Fruit fly (Drosophila melanogaster): Measurements from ENCODE around the gene CG5435.

Gene CG5435

dm6 chr2L:12434535-12434938 is 3.8 kb upstream of the CG5435 start, which contains the start of gene SC35:
Gene SC35 (minus strand): TSS chr2L:12434665.
- TF ChIP-seq CG4496 (GFP tag; IDR thresholded peaks at IDR 0.05), result peak; percentile 55; the same call in 2 of the 3 replicates
- TF ChIP-seq CG34367 (tag; optimal IDR thresholded peaks at IDR 0.05), result no peak
- TF ChIP-seq EcR (GFP tag; optimal IDR thresholded peaks at IDR 0.05), result peak; percentile 54

dm6 chr2L:12433712-12434534 is 3.2 kb upstream of the CG5435 start, which contains the start of gene eRF3:
Gene eRF3 (plus strand): TSS chr2L:12434452.
- TF ChIP-seq CG14655 (GFP tag; optimal IDR thresholded peaks at IDR 0.05) (no peak), CG10348 (GFP tag; IDR thresholded peaks at IDR 0.05) (peak; percentile 24; the same call in 1 of the 2 replicates), CG13204 (GFP tag; optimal IDR thresholded peaks at IDR 0.05) (no peak), fd96Ca (GFP tag; IDR thresholded peaks at IDR 0.05) (peak; percentile 10; the same call in 2 of the 3 replicates), CG9948 (tag; optimal IDR thresholded peaks at IDR 0.05) (peak; percentile 64), Snoo (tag; optimal IDR thresholded peaks at IDR 0.05) (peak; percentile 46), Pif1A (GFP tag; optimal IDR thresholded peaks at IDR 0.05) (no peak), CG12605 (GFP tag; IDR thresholded peaks at IDR 0.05) (peak; percentile 13), CG8301 (tag; optimal IDR thresholded peaks at IDR 0.05) (peak; percentile 33), EcR (GFP tag; optimal IDR thresholded peaks at IDR 0.05) (no peak), CG32121 (GFP tag; IDR thresholded peaks at IDR 0.05) (peak; percentile 56), Ets98B (GFP tag; IDR thresholded peaks at IDR 0.05) (peak; percentile 59; the same call in 1 of the 2 replicates), gl (tag; optimal IDR thresholded peaks at IDR 0.05) (no peak), Pif1B (GFP tag; optimal IDR thresholded peaks at IDR 0.05) (peak; percentile 22), CG17806 (tag; optimal IDR thresholded peaks at IDR 0.05) (peak; percentile 56), CG34367 (tag; optimal IDR thresholded peaks at IDR 0.05) (peak; percentile 56), CG8159 (tag; optimal IDR thresholded peaks at IDR 0.05) (peak; percentile 78), CG4496 (GFP tag; IDR thresholded peaks at IDR 0.05) (0 out of 3 replicates have a peak, but pooled peaks have one; percentile 25), CG15710 (tag; optimal IDR thresholded peaks at IDR 0.05) (peak; percentile 73), rn (GFP tag; IDR thresholded peaks at IDR 0.05) (no peak; the same call in 1 of the 2 replicates), D1 (tag; optimal IDR thresholded peaks at IDR 0.05) (no peak)

- peak; percentile 54; the same call in 1 of the 2 replicates for TF ChIP-seq CG32121 (GFP tag; IDR thresholded peaks at IDR 0.05)
- TF ChIP-seq CG10348 (GFP tag; IDR thresholded peaks at IDR 0.05), result no peak
- TF ChIP-seq CG34367 (tag; optimal IDR thresholded peaks at IDR 0.05), result peak; percentile 27
- TF ChIP-seq CG15710 (tag; optimal IDR thresholded peaks at IDR 0.05), result peak; percentile 66
- peak; percentile 55 for TF ChIP-seq Snoo (tag; optimal IDR thresholded peaks at IDR 0.05)
- peak; percentile 44 for TF ChIP-seq Pif1A (GFP tag; optimal IDR thresholded peaks at IDR 0.05)
- TF ChIP-seq CG17806 (tag; optimal IDR thresholded peaks at IDR 0.05), result peak; percentile 54
- TF ChIP-seq CG8301 (tag; optimal IDR thresholded peaks at IDR 0.05), result peak; percentile 36
- TF ChIP-seq CG9948 (tag; optimal IDR thresholded peaks at IDR 0.05), result peak; percentile 64
- no peak for TF ChIP-seq rn (GFP tag; IDR thresholded peaks at IDR 0.05)
- no peak for TF ChIP-seq CG14655 (GFP tag; optimal IDR thresholded peaks at IDR 0.05)
- peak; percentile 58 for TF ChIP-seq Ets98B (GFP tag; IDR thresholded peaks at IDR 0.05)
- no peak for TF ChIP-seq EcR (GFP tag; optimal IDR thresholded peaks at IDR 0.05)
- no peak for TF ChIP-seq gl (tag; optimal IDR thresholded peaks at IDR 0.05)
- no peak for TF ChIP-seq CG4496 (GFP tag; IDR thresholded peaks at IDR 0.05)
- no peak for TF ChIP-seq CG12605 (GFP tag; IDR thresholded peaks at IDR 0.05)
- no peak for TF ChIP-seq CG13204 (GFP tag; optimal IDR thresholded peaks at IDR 0.05)
- TF ChIP-seq fd96Ca (GFP tag; IDR thresholded peaks at IDR 0.05), result no peak
- TF ChIP-seq D1 (tag; optimal IDR thresholded peaks at IDR 0.05), result no peak
- peak; percentile 46 for TF ChIP-seq Pif1B (GFP tag; optimal IDR thresholded peaks at IDR 0.05)
- TF ChIP-seq CG8159 (tag; optimal IDR thresholded peaks at IDR 0.05), result peak; percentile 75
These were observed 3.1 kb downstream of the CG5435 start, which contains the start of the genes CG5446 and Trm1 for dm6 chr2L:12427487-12428101. Gene CG5446 (minus strand): TSS chr2L:12427709. Gene Trm1 (plus strand): TSS chr2L:12428028.

- no peak for TF ChIP-seq CG14655 (GFP tag; optimal IDR thresholded peaks at IDR 0.05)
- TF ChIP-seq CG9948 (tag; optimal IDR thresholded peaks at IDR 0.05), result no peak
- no peak for TF ChIP-seq CG8301 (tag; optimal IDR thresholded peaks at IDR 0.05)
- peak; percentile 9 for TF ChIP-seq CG15710 (tag; optimal IDR thresholded peaks at IDR 0.05)
- TF ChIP-seq Snoo (tag; optimal IDR thresholded peaks at IDR 0.05), result peak; percentile 42
- no peak for TF ChIP-seq fd96Ca (GFP tag; IDR thresholded peaks at IDR 0.05)
- TF ChIP-seq Pif1B (GFP tag; optimal IDR thresholded peaks at IDR 0.05), result no peak
- no peak for TF ChIP-seq CG12605 (GFP tag; IDR thresholded peaks at IDR 0.05)
These were observed 6.1 kb downstream of the CG5435 start, which contains the start of gene Fam92 for dm6 chr2L:12424555-12424954. Gene Fam92 (plus strand): TSS chr2L:12424904.

dm6 chr2L:12423106-12423836 is 7.4 kb downstream of the CG5435 start, which contains the start of gene vir-1:
Gene vir-1 (minus strand): TSS chr2L:12423439.
- TF ChIP-seq CG4496 (GFP tag; IDR thresholded peaks at IDR 0.05), result 0 out of 3 replicates have a peak, but pooled peaks have one; percentile 32
- no peak for TF ChIP-seq Snoo (tag; optimal IDR thresholded peaks at IDR 0.05)
- no peak for TF ChIP-seq CG14655 (GFP tag; optimal IDR thresholded peaks at IDR 0.05)
- TF ChIP-seq Pif1A (GFP tag; optimal IDR thresholded peaks at IDR 0.05), result peak; percentile 3
